Worm (Caenorhabditis elegans): ENCODE results near the gene nkb-3.

The nkb-3 gene

DNA sequence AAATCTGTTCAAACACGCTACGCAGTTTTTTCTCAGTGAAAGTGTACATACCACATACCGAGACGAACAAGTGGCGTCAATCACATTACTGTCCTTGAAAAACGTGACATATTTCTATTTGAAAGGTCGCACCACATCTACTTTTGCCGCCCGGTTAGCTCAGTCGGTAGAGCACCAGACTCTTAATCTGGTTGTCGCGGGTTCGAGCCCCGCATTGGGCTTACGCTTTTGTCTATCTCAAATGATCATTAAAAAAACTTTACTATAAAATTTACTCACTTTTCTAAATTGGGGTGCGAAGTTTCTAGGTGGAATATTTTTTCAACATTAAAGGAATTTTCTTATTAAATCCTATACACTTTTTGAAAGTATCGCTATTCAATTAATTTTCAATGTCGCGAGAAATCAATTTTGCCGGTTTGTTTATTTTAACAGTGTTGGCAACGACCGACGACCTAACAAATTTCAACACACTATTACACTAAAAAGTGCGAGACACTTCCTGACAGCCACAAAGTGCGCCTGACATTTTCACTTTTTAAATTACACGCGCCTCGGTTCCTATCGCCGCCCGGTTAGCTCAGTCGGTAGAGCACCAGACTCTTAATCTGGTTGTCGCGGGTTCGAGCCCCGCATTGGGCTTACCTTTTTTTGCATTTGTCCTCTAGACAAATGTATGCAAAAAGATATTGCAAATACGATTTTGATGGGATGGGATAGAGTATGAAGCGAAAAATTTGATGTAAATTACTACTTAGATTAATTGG lies 40.0 kb downstream of the nkb-3 start:
- no peak for TF ChIP-seq sox-4 (tag; optimal IDR thresholded peaks at IDR 0.05)
- TF ChIP-seq unc-62 (GFP tag; optimal IDR thresholded peaks at IDR 0.05) = no peak
- no peak for TF ChIP-seq hlh-4 (tag; optimal IDR thresholded peaks at IDR 0.05)
- peak; percentile 16 for TF ChIP-seq mep-1 (tag; optimal IDR thresholded peaks at IDR 0.05)
- no peak for TF ChIP-seq alr-1 (tag; optimal IDR thresholded peaks at IDR 0.05; ENCODE audit: borderline replicate concordance)
- TF ChIP-seq lin-14 (GFP tag; optimal IDR thresholded peaks at IDR 0.05) = peak; percentile 53
- TF ChIP-seq pax-3 (tag; optimal IDR thresholded peaks at IDR 0.05) = no peak
- TF ChIP-seq ces-1 (GFP tag; optimal IDR thresholded peaks at IDR 0.05) = no peak
- no peak for TF ChIP-seq ceh-63 (GFP tag; optimal IDR thresholded peaks at IDR 0.05)
- no peak for TF ChIP-seq fkh-10 (GFP tag; optimal IDR thresholded peaks at IDR 0.05)
- TF ChIP-seq nhr-47 (tag; optimal IDR thresholded peaks at IDR 0.05) = peak; percentile 43
- TF ChIP-seq ceh-88 (GFP tag; IDR thresholded peaks at IDR 0.05) = no peak
- TF ChIP-seq aha-1 (tag; optimal IDR thresholded peaks at IDR 0.05) = no peak
- TF ChIP-seq F16B12.6 (tag; optimal IDR thresholded peaks at IDR 0.05) = no peak
- peak; percentile 70 for TF ChIP-seq rnt-1 (tag; optimal IDR thresholded peaks at IDR 0.05)
- TF ChIP-seq nhr-20 (tag; optimal IDR thresholded peaks at IDR 0.05) = peak; percentile 31
- peak; percentile 88 for TF ChIP-seq nhr-85 (tag)
- TF ChIP-seq unc-130 (tag; optimal IDR thresholded peaks at IDR 0.05) = no peak
- peak in 2 of 6 experiments; percentile 35 to 36 for TF ChIP-seq elt-3 (tag; optimal IDR thresholded peaks at IDR 0.05)
- no peak for TF ChIP-seq ama-1 (optimal IDR thresholded peaks at IDR 0.05)
- TF ChIP-seq pag-3 (tag; optimal IDR thresholded peaks at IDR 0.05; ENCODE audit: borderline replicate concordance, insufficient read depth) = no peak
- no peak for TF ChIP-seq sup-37 (GFP tag; optimal IDR thresholded peaks at IDR 0.05)
- no peak for TF ChIP-seq lir-3 (tag; optimal IDR thresholded peaks at IDR 0.05; ENCODE audit: poor library complexity)
- TF ChIP-seq blmp-1 (tag; optimal IDR thresholded peaks at IDR 0.05) = peak; percentile 52
- TF ChIP-seq lin-13 (GFP tag; optimal IDR thresholded peaks at IDR 0.05) = no peak
- TF ChIP-seq ztf-11 (tag; optimal IDR thresholded peaks at IDR 0.05) = no peak
- TF ChIP-seq nhr-28 (tag; optimal IDR thresholded peaks at IDR 0.05) = no peak
- peak; percentile 16 for TF ChIP-seq xbp-1 (tag; optimal IDR thresholded peaks at IDR 0.05)
- TF ChIP-seq fkh-8 (tag; optimal IDR thresholded peaks at IDR 0.05) = peak; percentile 47
- no peak for TF ChIP-seq ceh-8 (GFP tag; optimal IDR thresholded peaks at IDR 0.05)
- no peak for TF ChIP-seq mab-9 (GFP tag; IDR thresholded peaks at IDR 0.05)
- no peak for TF ChIP-seq lin-39 (tag; optimal IDR thresholded peaks at IDR 0.05)
- TF ChIP-seq ztf-4 (tag; optimal IDR thresholded peaks at IDR 0.05) = no peak
- no peak for TF ChIP-seq vab-15 (tag; optimal IDR thresholded peaks at IDR 0.05)
- TF ChIP-seq unc-86 (tag; optimal IDR thresholded peaks at IDR 0.05) = peak; percentile 13
- TF ChIP-seq nhr-12 (tag; optimal IDR thresholded peaks at IDR 0.05) = no peak
- no peak for TF ChIP-seq fos-1 (tag; optimal IDR thresholded peaks at IDR 0.05)
- no peak for TF ChIP-seq C16A3.4 (tag; optimal IDR thresholded peaks at IDR 0.05)
- no peak for TF ChIP-seq hlh-17 (GFP tag; optimal IDR thresholded peaks at IDR 0.05; ENCODE audit: borderline replicate concordance)
- no peak for TF ChIP-seq unc-30 (tag; optimal IDR thresholded peaks at IDR 0.05)
- no peak for TF ChIP-seq irx-1 (tag; optimal IDR thresholded peaks at IDR 0.05)
- TF ChIP-seq nhr-71 (tag; optimal IDR thresholded peaks at IDR 0.05) = peak; percentile 40
- no peak for TF ChIP-seq unc-98 (GFP tag; IDR thresholded peaks at IDR 0.05)
- TF ChIP-seq nhr-90 (tag; optimal IDR thresholded peaks at IDR 0.05; ENCODE audit: poor library complexity) = peak; percentile 29
- peak in 1 of 2 experiments; percentile 21 for TF ChIP-seq lsy-2 (tag; optimal IDR thresholded peaks at IDR 0.05)
- no peak for TF ChIP-seq fkh-4 (tag; optimal IDR thresholded peaks at IDR 0.05; ENCODE audit: borderline replicate concordance)
- no peak for TF ChIP-seq snpc-4 (tag; optimal IDR thresholded peaks at IDR 0.05)
- no peak for TF ChIP-seq nhr-237 (tag; optimal IDR thresholded peaks at IDR 0.05)
- peak in 1 of 2 experiments; percentile 27 for TF ChIP-seq mdl-1 (tag; optimal IDR thresholded peaks at IDR 0.05)
- no peak for TF ChIP-seq hpl-2 (GFP tag; optimal IDR thresholded peaks at IDR 0.05)
- peak; percentile 40 for TF ChIP-seq nhr-77 (tag; optimal IDR thresholded peaks at IDR 0.05)
- TF ChIP-seq nhr-11 (tag; optimal IDR thresholded peaks at IDR 0.05) = no peak
